Worm (Caenorhabditis elegans) whole organism, late embryonic: ENCODE measurements around the gene srbc-7.

Experiments used
- ama-1 ChIP-seq: fragments of 150-350 bp; optimal IDR thresholded peaks from 2 replicates; lab custom pipeline; 2014
- ceh-30 ChIP-seq: fragments of 150-350 bp; optimal IDR thresholded peaks from 2 replicates; lab custom pipeline; 2014; ENCODE audit warnings: missing biosample characterization, missing genetic modification characterization
- fkh-10 ChIP-seq: fragments of 150-350 bp; optimal IDR thresholded peaks from 2 replicates; lab custom pipeline; 2014; ENCODE audit warnings: missing biosample characterization, missing genetic modification reagents, missing genetic modification characterization
- hlh-13 ChIP-seq: fragments of 200-800 bp; sonication (Bioruptor generic); optimal IDR thresholded peaks from 2 replicates; lab custom pipeline; 2018; ENCODE audit warnings: mild to moderate bottlenecking, missing genetic modification characterization, missing compliant biosample characterization
- hlh-15 ChIP-seq: sonication (generic microtip); optimal IDR thresholded peaks from 2 replicates; lab custom pipeline; 2016; ENCODE audit warnings: missing genetic modification characterization, missing compliant biosample characterization
- lim-6 ChIP-seq: sonication (generic microtip); optimal IDR thresholded peaks from 2 replicates; lab custom pipeline; 2016; ENCODE audit warnings: missing genetic modification characterization, missing compliant biosample characterization
- nfya-1 ChIP-seq: sonication (generic microtip); optimal IDR thresholded peaks from 2 replicates; lab custom pipeline; 2017; ENCODE audit warnings: missing genetic modification characterization, mild to moderate bottlenecking, missing compliant biosample characterization, antibody characterized with exemption, moderate library complexity
- odd-2 ChIP-seq: sonication (generic microtip); optimal IDR thresholded peaks from 2 replicates; lab custom pipeline; 2017; ENCODE audit warnings: antibody characterized with exemption, mild to moderate bottlenecking, missing genetic modification characterization, missing compliant biosample characterization
- pha-4 ChIP-seq: fragments of 150-350 bp; optimal IDR thresholded peaks from 2 replicates; lab custom pipeline; 2018; ENCODE audit warnings: missing biosample characterization, missing genetic modification reagents, missing genetic modification characterization
- sox-4 ChIP-seq: sonication (generic microtip); optimal IDR thresholded peaks from 2 replicates; lab custom pipeline; 2017; ENCODE audit warnings: mild to moderate bottlenecking, missing genetic modification characterization, inconsistent platforms, missing compliant biosample characterization
- unc-3 ChIP-seq, 2 experiments: fragments of 200-800 bp in 1 of 2; sonication (Bioruptor generic) in 1 of 2; sonication (generic microtip) in 1 of 2; conservative IDR thresholded peaks in 1 of 2; optimal IDR thresholded peaks in 1 of 2; 2 replicates each; pipeline versions ENCODE4 v1.3.6 to Lab custom; 2016 to 2022; ENCODE audit warnings: missing compliant biosample characterization in 2 of 2, missing genetic modification characterization in 2 of 2, missing genetic modification reagents in 1 of 2
- unc-42 ChIP-seq: sonication (generic microtip); optimal IDR thresholded peaks from 2 replicates; lab custom pipeline; 2016; ENCODE audit warnings: missing genotype, missing genetic modification characterization, missing compliant biosample characterization

- TF ChIP-seq unc-42 (tag; lab: Kevin White, UChicago) (no peak), pha-4 (tag; lab: Kevin White, UChicago) (no peak), ama-1 (lab: Kevin White, UChicago) (no peak), hlh-15 (no peak), ceh-30 (no peak), fkh-10 (GFP tag; lab: Kevin White, UChicago) (no peak), sox-4 (no peak), lim-6 (no peak), unc-3 (GFP tag; conservative IDR thresholded peaks at IDR 0.05; lab: Robert Waterston, UW) (no peak), unc-3 (tag; optimal IDR thresholded peaks at IDR 0.05; lab: Kevin White, UChicago) (no peak), odd-2 (tag; lab: Kevin White, UChicago) (no peak), nfya-1 (no peak), hlh-13 (GFP tag; lab: Kevin White, UChicago) (no peak)
Measured at ce11 chrV:7460898-7461297, 26.5 kb downstream of the srbc-7 start, which contains the start of gene srh-92.
